Worm (Caenorhabditis elegans) whole organism, L3 larva: ENCODE results near the gene srt-22.

Source experiments
- ama-1 ChIP-seq: fragments of 150-350 bp; optimal IDR thresholded peaks from 2 replicates; lab custom pipeline; 2018
- nhr-11 ChIP-seq: fragments of 150-350 bp; optimal IDR thresholded peaks from 2 replicates; lab custom pipeline; 2014; ENCODE audit warnings: missing biosample characterization, missing genetic modification characterization

DNA sequence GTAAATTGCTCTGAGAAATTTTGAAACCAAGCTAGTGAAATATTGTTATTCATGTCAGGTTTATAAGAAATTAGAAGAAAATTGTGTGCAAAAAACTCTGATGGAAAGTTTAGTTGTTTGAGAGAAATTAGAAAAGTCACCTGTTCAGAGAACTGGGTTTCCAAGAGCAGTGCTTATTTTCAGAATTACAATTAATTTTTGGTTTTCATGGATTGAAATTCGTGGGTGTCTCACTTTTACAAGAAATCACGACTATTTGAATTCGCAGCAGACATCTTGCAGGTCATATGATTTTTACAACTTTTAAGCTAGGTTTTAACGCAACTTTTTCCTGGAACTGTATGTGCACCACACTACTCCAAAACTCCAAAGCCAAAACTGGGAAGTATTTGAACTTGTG, 6.7 kb downstream of the srt-22 start, which contains the start of gene srz-10:
- TF ChIP-seq ama-1 (lab: Kevin White, UChicago) (no peak), nhr-11 (tag; lab: Kevin White, UChicago) (no peak)
